Fruit fly (Drosophila melanogaster): ENCODE data around the gene CG6813.

dm6 chr3R:11655873-11656374 lies 29.5 kb upstream of the CG6813 start, which contains the start of gene CG42327:
- TF ChIP-seq psq (optimal IDR thresholded peaks at IDR 0.05): no peak
- TF ChIP-seq ttk (optimal IDR thresholded peaks at IDR 0.05): no peak
- TF ChIP-seq h (optimal IDR thresholded peaks at IDR 0.05): no peak
- TF ChIP-seq insv (optimal IDR thresholded peaks at IDR 0.05): no peak
- TF ChIP-seq Myc (optimal IDR thresholded peaks at IDR 0.05): no peak
